Worm (Caenorhabditis elegans) whole organism, young adult: ENCODE results near the gene dcaf-1.
"Not testable (repeated sequence)": the region's sequence is repeated elsewhere in the genome, so short reads cannot be mapped to it uniquely, and the experiment has no call there.

ENCODE experiments used
- Y56A3A.18 ChIP-seq: fragments of 200-800 bp; sonication (Bioruptor generic); IDR thresholded peaks from 2 replicates; pipeline ENCODE4 v1.3.6; 2022; ENCODE audit warnings: missing genetic modification reagents, missing genetic modification characterization, missing compliant biosample characterization
- dpl-1 ChIP-seq: fragments of 150-350 bp; optimal IDR thresholded peaks from 2 replicates; lab custom pipeline; 2014; ENCODE audit warnings: missing biosample characterization, missing genetic modification reagents, missing genetic modification characterization
- ekl-4 ChIP-seq: fragments of 200-800 bp; sonication (Bioruptor generic); IDR thresholded peaks from 2 replicates; pipeline ENCODE4 v1.3.6; 2022; ENCODE audit warnings: missing genetic modification reagents, missing genetic modification characterization, missing compliant biosample characterization
- hlh-26 ChIP-seq: fragments of 200-800 bp; sonication (Bioruptor generic); conservative IDR thresholded peaks from 2 replicates; pipeline ENCODE4 v1.3.6; 2022; ENCODE audit warnings: missing genetic modification reagents, missing genetic modification characterization, missing compliant biosample characterization
- lin-26 ChIP-seq: fragments of 200-800 bp; sonication (Bioruptor generic); IDR thresholded peaks from 2 replicates; pipeline ENCODE4 v1.3.6; 2022; ENCODE audit warnings: missing genetic modification reagents, missing genetic modification characterization, missing compliant biosample characterization
- pha-4 ChIP-seq: fragments of 150-350 bp; sonication (generic microtip); optimal IDR thresholded peaks from 2 replicates; lab custom pipeline; 2014; ENCODE audit warnings: missing biosample characterization, missing genetic modification reagents, missing genetic modification characterization

- TF ChIP-seq dpl-1 (GFP tag; lab: Kevin White, UChicago); lin-26; Y56A3A.18 (GFP tag; lab: Robert Waterston, UW); pha-4; hlh-26; ekl-4 (GFP tag; lab: Robert Waterston, UW): not testable (repeated sequence)
Measured at ce11 chrIV:9688715-9689114, 17.8 kb downstream of the dcaf-1 start, which contains the start of gene msp-76.
